Worm (Caenorhabditis elegans): ENCODE measurements around the gene zzz-1.
A peak's percentile ranks its signal among the peaks of the same experiment; 100 is the strongest.

zzz-1 gene

DNA sequence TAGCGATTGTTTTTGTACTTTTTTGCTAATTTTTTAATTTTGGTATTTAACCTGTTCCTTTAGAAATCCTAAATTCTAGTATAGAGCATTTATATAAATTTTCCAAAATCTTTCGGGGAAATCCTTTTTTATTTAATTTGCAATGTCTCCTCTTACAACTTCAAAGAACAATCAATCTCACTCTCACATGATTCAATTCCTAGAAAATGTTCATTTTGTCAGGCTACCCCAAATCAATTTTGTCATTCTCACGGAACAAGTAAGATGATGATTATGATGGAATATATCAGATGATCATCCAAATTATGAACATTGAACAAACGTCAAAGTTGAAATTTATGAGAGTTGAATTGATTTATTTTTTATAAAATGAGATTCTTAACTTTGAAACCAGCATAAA, 28.3 kb upstream of the zzz-1 start (continued):
- no peak for TF ChIP-seq zip-4 (GFP tag; optimal IDR thresholded peaks at IDR 0.05)
- TF ChIP-seq lsy-2 (tag; optimal IDR thresholded peaks at IDR 0.05) = peak; percentile 26 to 65
- no peak for TF ChIP-seq lin-39 (tag; optimal IDR thresholded peaks at IDR 0.05)
- TF ChIP-seq pag-3 (tag; optimal IDR thresholded peaks at IDR 0.05; ENCODE audit: borderline replicate concordance, insufficient read depth) = no peak

DNA sequence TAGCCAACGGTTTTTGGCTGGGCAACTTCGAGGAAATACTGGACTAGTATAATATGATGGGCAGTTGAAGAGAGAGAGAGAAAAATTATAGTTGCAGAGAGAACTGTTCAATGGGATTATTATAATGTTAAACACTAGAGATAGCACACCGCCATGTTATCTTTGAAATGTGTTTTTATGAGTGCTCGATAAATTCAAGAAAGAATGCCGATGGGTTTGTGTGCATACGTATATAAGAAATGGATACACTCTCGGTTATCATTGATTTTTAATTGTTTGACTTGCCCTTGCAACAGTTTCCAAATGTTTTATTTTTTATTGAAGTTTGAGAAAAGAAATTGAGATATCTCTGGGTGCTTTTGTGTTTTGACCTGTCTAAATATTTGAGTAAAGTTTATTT, 27.7 kb upstream of the zzz-1 start, which contains the start of gene F17C11.12:
Gene F17C11.12 (minus strand): TSS at position 240 of the 400 bp plus-strand sequence.
- TF ChIP-seq ceh-88 (GFP tag; IDR thresholded peaks at IDR 0.05) (no peak), nhr-20 (tag; optimal IDR thresholded peaks at IDR 0.05) (peak; percentile 1), skn-1 (tag; optimal IDR thresholded peaks at IDR 0.05) (no peak), nhr-85 (tag) (no peak), elt-2 (tag; optimal IDR thresholded peaks at IDR 0.05) (peak; percentile 83)

DNA sequence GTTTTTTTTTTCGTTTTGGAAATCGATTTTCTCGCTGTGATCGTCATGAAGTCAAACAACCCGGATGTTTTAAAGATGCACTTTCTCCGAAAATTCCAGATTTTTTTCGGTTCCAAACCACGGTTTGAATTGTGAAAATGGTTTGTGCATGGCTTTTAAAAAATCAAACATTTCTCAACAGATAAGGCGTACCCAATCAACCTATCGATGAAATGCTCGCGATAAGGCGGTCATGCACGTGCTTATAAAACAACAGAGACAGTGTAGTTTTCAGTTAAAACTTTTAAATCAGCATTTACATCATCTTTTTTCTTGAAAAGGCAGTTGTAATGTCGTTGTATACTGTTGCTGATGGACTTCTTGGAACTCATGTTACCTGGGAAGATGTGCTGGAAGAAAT, 23.4 kb upstream of the zzz-1 start, which contains the start of gene F58B4.5:
Gene F58B4.5 (plus strand): TSS at position 283 of the 400 bp plus-strand sequence.
- TF ChIP-seq egl-27 (tag; optimal IDR thresholded peaks at IDR 0.05) (no peak), lin-35 (GFP tag; optimal IDR thresholded peaks at IDR 0.05) (peak in 1 of 2 experiments; percentile 19), ztf-4 (tag; optimal IDR thresholded peaks at IDR 0.05) (no peak), tlp-1 (tag; optimal IDR thresholded peaks at IDR 0.05) (no peak), elt-2 (tag; optimal IDR thresholded peaks at IDR 0.05) (peak; percentile 89), nhr-20 (tag; optimal IDR thresholded peaks at IDR 0.05) (peak; percentile 51), nhr-76 (tag; optimal IDR thresholded peaks at IDR 0.05) (no peak), dsc-1 (tag; optimal IDR thresholded peaks at IDR 0.05) (no peak), unc-86 (tag; optimal IDR thresholded peaks at IDR 0.05) (no peak), C04F5.9 (tag; optimal IDR thresholded peaks at IDR 0.05) (no peak), nhr-90 (tag; optimal IDR thresholded peaks at IDR 0.05; ENCODE audit: poor library complexity) (no peak), pax-3 (tag; optimal IDR thresholded peaks at IDR 0.05) (no peak), unc-30 (tag; optimal IDR thresholded peaks at IDR 0.05) (no peak), efl-1 (optimal IDR thresholded peaks at IDR 0.05) (no peak), efl-1 (GFP tag; optimal IDR thresholded peaks at IDR 0.05 in 1 of 2) (peak in 1 of 2 experiments; percentile 43)

DNA sequence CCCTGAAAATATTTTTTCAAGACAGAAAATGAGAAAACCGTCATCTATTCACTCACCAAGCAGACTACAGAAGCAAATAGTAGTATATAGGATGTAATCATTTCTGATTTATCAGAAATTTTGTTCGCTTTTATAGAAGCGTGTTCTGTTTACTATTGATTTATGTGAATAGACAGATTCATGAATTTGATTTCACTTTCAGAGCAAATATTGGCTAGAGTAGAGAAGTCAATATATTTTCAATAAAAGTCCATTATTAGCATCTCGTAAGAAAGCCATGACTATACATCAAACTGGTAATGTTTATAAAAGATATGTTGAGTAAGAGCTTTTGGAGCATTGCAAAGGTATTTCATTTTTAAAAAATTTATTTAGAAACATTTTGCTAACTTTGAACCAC, 22.2 kb upstream of the zzz-1 start, which contains the start of gene scvp-1:
Gene scvp-1 (minus strand): TSS at position 101 of the 400 bp plus-strand sequence.
- TF ChIP-seq egl-13 (tag; optimal IDR thresholded peaks at IDR 0.05) (no peak), mep-1 (tag; optimal IDR thresholded peaks at IDR 0.05) (no peak), ztf-11 (tag; optimal IDR thresholded peaks at IDR 0.05) (no peak), skn-1 (tag; optimal IDR thresholded peaks at IDR 0.05) (no peak), ztf-4 (tag; optimal IDR thresholded peaks at IDR 0.05) (no peak), lin-39 (tag; optimal IDR thresholded peaks at IDR 0.05) (no peak)

DNA sequence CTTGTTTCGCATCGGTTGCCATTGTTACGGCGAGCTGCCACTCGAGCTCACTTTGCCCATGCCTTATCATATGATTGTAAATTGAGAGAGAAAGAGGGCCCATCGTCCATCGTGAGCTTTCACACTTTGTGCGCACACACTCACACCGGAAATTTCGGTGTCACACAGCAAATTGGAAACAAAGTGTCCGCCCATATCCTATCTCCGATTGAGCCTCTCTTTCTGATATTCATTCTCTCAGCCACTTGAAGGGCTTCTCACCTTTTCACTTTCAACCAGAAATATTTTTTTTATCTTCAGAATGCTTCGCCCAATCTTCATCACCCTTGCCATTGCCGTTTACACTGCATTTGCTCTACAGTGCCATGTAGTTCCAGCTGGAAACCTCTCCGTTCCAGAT, 20.5 kb upstream of the zzz-1 start, which contains the start of gene F58B4.3:
Gene F58B4.3 (plus strand): TSS at position 301 of the 400 bp plus-strand sequence.
- TF ChIP-seq pax-3 (tag; optimal IDR thresholded peaks at IDR 0.05) (peak; percentile 31), tlp-1 (tag; optimal IDR thresholded peaks at IDR 0.05) (no peak), nhr-71 (tag; optimal IDR thresholded peaks at IDR 0.05) (peak; percentile 16), hlh-17 (GFP tag; optimal IDR thresholded peaks at IDR 0.05; ENCODE audit: borderline replicate concordance) (no peak), fkh-8 (tag; optimal IDR thresholded peaks at IDR 0.05) (peak; percentile 64)

DNA sequence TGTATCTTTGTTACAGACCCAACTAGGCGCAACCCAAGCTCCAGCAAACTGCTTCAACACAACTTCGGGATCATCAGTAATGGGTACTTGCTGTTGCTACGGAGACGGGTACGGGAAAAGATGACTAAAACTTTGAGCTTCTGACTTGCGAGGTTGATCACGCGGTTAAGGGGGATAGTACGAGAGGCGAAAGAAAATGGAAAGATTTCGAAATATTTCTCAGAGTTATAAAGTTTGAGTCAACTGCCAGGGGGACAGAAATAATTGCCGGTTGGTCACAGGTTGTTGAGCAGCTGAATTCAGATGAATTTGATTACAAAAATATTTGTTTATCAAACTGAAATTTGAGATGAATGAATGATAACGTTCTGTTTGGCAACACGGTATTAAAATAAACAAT, 16.7 kb upstream of the zzz-1 start:
- TF ChIP-seq rnt-1 (tag; optimal IDR thresholded peaks at IDR 0.05) = no peak
- TF ChIP-seq skn-1 (tag; optimal IDR thresholded peaks at IDR 0.05) = peak; percentile 53
- no peak for TF ChIP-seq efl-1 (optimal IDR thresholded peaks at IDR 0.05)
- peak in 1 of 2 experiments; percentile 15 for TF ChIP-seq efl-1 (GFP tag; optimal IDR thresholded peaks at IDR 0.05 in 1 of 2)
- TF ChIP-seq fkh-8 (tag; optimal IDR thresholded peaks at IDR 0.05) = peak; percentile 68
- TF ChIP-seq snu-23 (GFP tag; optimal IDR thresholded peaks at IDR 0.05) = no peak
- TF ChIP-seq nhr-71 (tag; optimal IDR thresholded peaks at IDR 0.05) = peak; percentile 57
- TF ChIP-seq egl-13 (tag; optimal IDR thresholded peaks at IDR 0.05) = no peak
- peak; percentile 22 for TF ChIP-seq nhr-20 (tag; optimal IDR thresholded peaks at IDR 0.05)
- TF ChIP-seq lin-14 (GFP tag; optimal IDR thresholded peaks at IDR 0.05) = peak; percentile 6

All from whole organism, L1 larva.